Worm (Caenorhabditis elegans) whole organism, L2 larva: ENCODE data around the gene fbxa-120.

Experiments
- C34F6.9 ChIP-seq: fragments of 150-350 bp; optimal IDR thresholded peaks from 2 replicates; lab custom pipeline; 2014; ENCODE audit warnings: missing biosample characterization, missing genetic modification characterization
- R02D3.7 ChIP-seq: fragments of 150-350 bp; optimal IDR thresholded peaks from 2 replicates; lab custom pipeline; 2014; ENCODE audit warnings: missing biosample characterization, missing genetic modification characterization
- Y55F3AM.14 ChIP-seq: fragments of 200-800 bp; sonication (Bioruptor generic); optimal IDR thresholded peaks from 2 replicates; lab custom pipeline; 2018; ENCODE audit warnings: mild to moderate bottlenecking, missing genetic modification characterization, missing compliant biosample characterization
- alr-1 ChIP-seq: fragments of 150-350 bp; optimal IDR thresholded peaks from 2 replicates; lab custom pipeline; 2014; ENCODE audit warnings: missing biosample characterization, missing genetic modification characterization
- ceh-16 ChIP-seq: fragments of 150-350 bp; optimal IDR thresholded peaks from 2 replicates; lab custom pipeline; 2014; ENCODE audit warnings: missing biosample characterization, missing genetic modification characterization
- ceh-82 ChIP-seq: fragments of 150-350 bp; optimal IDR thresholded peaks from 2 replicates; lab custom pipeline; 2014; ENCODE audit warnings: missing biosample characterization, missing genetic modification characterization
- egl-27 ChIP-seq: sonication (generic microtip); optimal IDR thresholded peaks from 3 replicates; lab custom pipeline; 2017; ENCODE audit warnings: missing biosample characterization, missing genetic modification reagents, missing genetic modification characterization
- elt-1 ChIP-seq: fragments of 150-350 bp; optimal IDR thresholded peaks from 2 replicates; lab custom pipeline; 2014; ENCODE audit warnings: missing biosample characterization, missing genetic modification characterization
- fos-1 ChIP-seq: fragments of 150-350 bp; optimal IDR thresholded peaks from 2 replicates; lab custom pipeline; 2014; ENCODE audit warnings: missing biosample characterization, missing genetic modification characterization
- gmeb-1 ChIP-seq: fragments of 150-350 bp; optimal IDR thresholded peaks from 2 replicates; lab custom pipeline; 2014; ENCODE audit warnings: missing biosample characterization, missing genetic modification characterization
- lin-11 ChIP-seq: fragments of 150-350 bp; sonication (generic microtip); optimal IDR thresholded peaks from 2 replicates; lab custom pipeline; 2014; ENCODE audit warnings: missing biosample characterization, missing genetic modification characterization, inconsistent platforms, mixed read lengths
- lin-13 ChIP-seq: fragments of 150-350 bp; optimal IDR thresholded peaks from 2 replicates; lab custom pipeline; 2014; ENCODE audit warnings: missing biosample characterization, missing genetic modification reagents, missing genetic modification characterization
- lin-39 ChIP-seq: fragments of 150-350 bp; optimal IDR thresholded peaks from 2 replicates; lab custom pipeline; 2014; ENCODE audit warnings: missing biosample characterization, missing genetic modification reagents, missing genetic modification characterization
- lsy-2 ChIP-seq, 2 experiments: fragments of 150-350 bp in 1 of 2; sonication (generic microtip) in 1 of 2; optimal IDR thresholded peaks; 2 replicates each; lab custom pipeline; 2014 to 2017; ENCODE audit warnings: missing biosample characterization in 2 of 2, missing genetic modification characterization in 2 of 2
- mab-5 ChIP-seq: fragments of 150-350 bp; optimal IDR thresholded peaks from 2 replicates; lab custom pipeline; 2014; ENCODE audit warnings: missing biosample characterization, missing genetic modification characterization
- mdl-1 ChIP-seq, 2 experiments: fragments of 150-350 bp in 1 of 2; sonication (generic microtip) in 1 of 2; optimal IDR thresholded peaks; 2 replicates each; lab custom pipeline; 2017; ENCODE audit warnings: missing biosample characterization in 2 of 2, missing genetic modification characterization in 2 of 2
- nhr-11 ChIP-seq: fragments of 150-350 bp; optimal IDR thresholded peaks from 2 replicates; lab custom pipeline; 2014; ENCODE audit warnings: missing biosample characterization, missing genetic modification characterization
- nhr-12 ChIP-seq: fragments of 150-350 bp; optimal IDR thresholded peaks from 2 replicates; lab custom pipeline; 2014; ENCODE audit warnings: missing biosample characterization, missing genetic modification characterization
- nhr-129 ChIP-seq: fragments of 150-350 bp; optimal IDR thresholded peaks from 2 replicates; lab custom pipeline; 2014; ENCODE audit warnings: missing biosample characterization, missing genetic modification characterization
- nhr-21 ChIP-seq: fragments of 150-350 bp; optimal IDR thresholded peaks from 2 replicates; lab custom pipeline; 2014; ENCODE audit warnings: missing biosample characterization, missing genetic modification characterization
- nhr-23 ChIP-seq: fragments of 150-350 bp; optimal IDR thresholded peaks from 2 replicates; lab custom pipeline; 2014; ENCODE audit warnings: missing biosample characterization, missing genetic modification reagents, missing genetic modification characterization
- nhr-77 ChIP-seq: fragments of 150-350 bp; optimal IDR thresholded peaks from 2 replicates; lab custom pipeline; 2014; ENCODE audit warnings: missing biosample characterization, missing genetic modification characterization
- sma-3 ChIP-seq: sonication (generic microtip); optimal IDR thresholded peaks from 2 replicates; lab custom pipeline; 2016; ENCODE audit warnings: missing genetic modification reagents, missing genetic modification characterization, missing compliant biosample characterization
- sma-9 ChIP-seq, 2 experiments: fragments of 150-350 bp in 1 of 2; sonication (generic microtip) in 1 of 2; optimal IDR thresholded peaks; 2 replicates each; lab custom pipeline; 2014 to 2016; ENCODE audit warnings: missing genetic modification characterization in 2 of 2, mild to moderate bottlenecking in 1 of 2, missing biosample characterization in 1 of 2, missing compliant biosample characterization in 1 of 2, missing genetic modification reagents in 1 of 2, moderate library complexity in 1 of 2
- snpc-4 ChIP-seq: fragments of 150-350 bp; optimal IDR thresholded peaks from 2 replicates; lab custom pipeline; 2014; ENCODE audit warnings: missing biosample characterization, missing genetic modification characterization
- unc-39 ChIP-seq: fragments of 150-350 bp; optimal IDR thresholded peaks from 2 replicates; lab custom pipeline; 2014; ENCODE audit warnings: missing biosample characterization, missing genetic modification characterization
- unc-55 ChIP-seq: fragments of 150-350 bp; sonication (generic microtip); optimal IDR thresholded peaks from 3 replicates; lab custom pipeline; 2014; ENCODE audit warnings: missing biosample characterization, missing genetic modification reagents, missing genetic modification characterization
- unc-62 ChIP-seq: fragments of 150-350 bp; optimal IDR thresholded peaks from 2 replicates; lab custom pipeline; 2014; ENCODE audit warnings: missing biosample characterization, missing genetic modification reagents, missing genetic modification characterization
- zag-1 ChIP-seq: fragments of 150-350 bp; optimal IDR thresholded peaks from 2 replicates; lab custom pipeline; 2014; ENCODE audit warnings: missing biosample characterization, missing genetic modification characterization
- ztf-4 ChIP-seq: fragments of 150-350 bp; optimal IDR thresholded peaks from 2 replicates; lab custom pipeline; 2014; ENCODE audit warnings: missing biosample characterization, missing genetic modification characterization

The fbxa-120 gene

ce11 chrX:17329075-17329474 lies 26.6 kb downstream of the fbxa-120 start:
- no peak for TF ChIP-seq nhr-11 (tag; lab: Kevin White, UChicago)
- peak; percentile 82 for TF ChIP-seq fos-1 (tag; lab: Kevin White, UChicago)
- no peak for TF ChIP-seq lin-13 (GFP tag; lab: Kevin White, UChicago)

- TF ChIP-seq unc-55 (GFP tag; lab: Kevin White, UChicago) (no peak), egl-27 (tag; lab: Kevin White, UChicago) (no peak), elt-1 (no peak), ztf-4 (tag; lab: Kevin White, UChicago) (no peak), mdl-1 (tag; optimal IDR thresholded peaks at IDR 0.05; lab: Kevin White, UChicago) (no peak), sma-9 (GFP tag; optimal IDR thresholded peaks at IDR 0.05; lab: Kevin White, UChicago) (no peak), sma-9 (tag; optimal IDR thresholded peaks at IDR 0.05; lab: Kevin White, UChicago) (no peak), nhr-23 (tag; lab: Kevin White, UChicago) (no peak)
These were observed 28.1 kb downstream of the fbxa-120 start for ce11 chrX:17330574-17330973.

- TF ChIP-seq nhr-23 (tag; lab: Kevin White, UChicago), result no peak
- TF ChIP-seq mdl-1 (tag; optimal IDR thresholded peaks at IDR 0.05; lab: Kevin White, UChicago), result no peak
- TF ChIP-seq nhr-12 (tag; lab: Kevin White, UChicago), result no peak
- no peak for TF ChIP-seq lsy-2 (tag; optimal IDR thresholded peaks at IDR 0.05; lab: Kevin White, UChicago)
- TF ChIP-seq Y55F3AM.14 (GFP tag; lab: Kevin White, UChicago), result no peak
- TF ChIP-seq lin-11 (tag; lab: Kevin White, UChicago), result no peak
- TF ChIP-seq mab-5 (tag; lab: Kevin White, UChicago), result no peak
- no peak for TF ChIP-seq egl-27 (tag; lab: Kevin White, UChicago)
- TF ChIP-seq ceh-82, result no peak
- TF ChIP-seq snpc-4, result no peak
- TF ChIP-seq nhr-129 (tag; lab: Kevin White, UChicago), result no peak
- no peak for TF ChIP-seq nhr-21 (tag; lab: Kevin White, UChicago)
- TF ChIP-seq ceh-16 (tag; lab: Kevin White, UChicago), result no peak
- TF ChIP-seq sma-3 (GFP tag; lab: Kevin White, UChicago), result no peak
- TF ChIP-seq gmeb-1 (tag; lab: Kevin White, UChicago), result no peak
- TF ChIP-seq unc-39, result no peak
- no peak for TF ChIP-seq zag-1 (tag; lab: Kevin White, UChicago)
- no peak for TF ChIP-seq unc-62 (GFP tag; lab: Kevin White, UChicago)
- no peak for TF ChIP-seq elt-1
These were observed 31.2 kb downstream of the fbxa-120 start, which contains the start of gene C53C11.5 for ce11 chrX:17333752-17334151. TSS of gene C53C11.5 (plus strand) at chrX:17334052.

ce11 chrX:17336354-17336753 lies 33.8 kb downstream of the fbxa-120 start, which contains the start of gene C53C11.2:
TSS of gene C53C11.2 (plus strand) at chrX:17336637.
- TF ChIP-seq fos-1 (tag; lab: Kevin White, UChicago) (peak; percentile 74), R02D3.7 (tag; lab: Kevin White, UChicago) (no peak)

ce11 chrX:17338944-17339343 lies 36.4 kb downstream of the fbxa-120 start:
- TF ChIP-seq nhr-129 (tag; lab: Kevin White, UChicago) (peak; percentile 56), lin-11 (tag; lab: Kevin White, UChicago) (no peak), lin-39 (tag; lab: Kevin White, UChicago) (no peak)

ce11 chrX:17340484-17340883 lies 38.0 kb downstream of the fbxa-120 start, which contains the start of gene C53C11.1:
TSS of gene C53C11.1 (plus strand) at chrX:17340784.
- TF ChIP-seq unc-62 (GFP tag; lab: Kevin White, UChicago), result no peak
- no peak for TF ChIP-seq alr-1 (tag; lab: Kevin White, UChicago)
- TF ChIP-seq unc-55 (GFP tag; lab: Kevin White, UChicago), result no peak
- TF ChIP-seq nhr-77, result no peak
- no peak for TF ChIP-seq mab-5 (tag; lab: Kevin White, UChicago)
- TF ChIP-seq gmeb-1 (tag; lab: Kevin White, UChicago), result no peak
- TF ChIP-seq elt-1, result no peak
- TF ChIP-seq zag-1 (tag; lab: Kevin White, UChicago), result no peak
- no peak for TF ChIP-seq C34F6.9
- no peak for TF ChIP-seq snpc-4
